Worm (Caenorhabditis elegans) whole organism, L4 larva: ENCODE data around the gene Y43F8C.11.

Source experiments
- F26F4.8 ChIP-seq: fragments of 200-800 bp; sonication (Bioruptor generic); conservative IDR thresholded peaks from 2 replicates; pipeline ENCODE4 v1.3.6; 2022; ENCODE audit warnings: missing genetic modification characterization, missing compliant biosample characterization
- F49E8.2 ChIP-seq: sonication (generic microtip); optimal IDR thresholded peaks from 2 replicates; lab custom pipeline; 2016; ENCODE audit warnings: missing compliant biosample characterization, mild to moderate bottlenecking, missing genetic modification characterization, borderline replicate concordance
- T20F7.1 ChIP-seq: fragments of 200-800 bp; sonication (Bioruptor generic); optimal IDR thresholded peaks from 2 replicates; lab custom pipeline; 2018; ENCODE audit warnings: mild to moderate bottlenecking, missing genetic modification characterization, missing compliant biosample characterization
- ZK337.2 ChIP-seq: fragments of 200-800 bp; sonication (Bioruptor generic); IDR thresholded peaks from 2 replicates; pipeline ENCODE4 v1.3.6; 2022; ENCODE audit warnings: missing genetic modification reagents, missing genetic modification characterization, missing compliant biosample characterization
- aly-2 ChIP-seq: sonication (generic microtip); optimal IDR thresholded peaks from 2 replicates; lab custom pipeline; 2018; ENCODE audit warnings: missing biosample characterization, missing genetic modification characterization
- ama-1 ChIP-seq: fragments of 150-350 bp; optimal IDR thresholded peaks from 2 replicates; lab custom pipeline; 2014; ENCODE audit warnings: inconsistent platforms, mixed read lengths
- ceh-28 ChIP-seq: fragments of 150-350 bp; optimal IDR thresholded peaks from 2 replicates; lab custom pipeline; 2014; ENCODE audit warnings: missing biosample characterization, missing genetic modification reagents, missing genetic modification characterization
- ceh-62 ChIP-seq: sonication (generic microtip); optimal IDR thresholded peaks from 2 replicates; lab custom pipeline; 2017; ENCODE audit warnings: missing biosample characterization, missing genetic modification characterization
- ceh-82 ChIP-seq: sonication (generic microtip); optimal IDR thresholded peaks from 2 replicates; lab custom pipeline; 2017; ENCODE audit warnings: missing biosample characterization, missing genetic modification characterization
- ces-1 ChIP-seq: fragments of 150-350 bp; sonication (generic microtip); optimal IDR thresholded peaks from 4 replicates; lab custom pipeline; 2014; ENCODE audit warnings: missing biosample characterization, missing genetic modification reagents, missing genetic modification characterization
- cey-2 ChIP-seq: sonication (generic microtip); optimal IDR thresholded peaks from 3 replicates; lab custom pipeline; 2017; ENCODE audit warnings: missing genetic modification characterization, mild to moderate bottlenecking, missing compliant biosample characterization, antibody characterized with exemption, borderline replicate concordance; ENCODE audit not compliant: insufficient read depth
- daf-12 ChIP-seq: fragments of 150-350 bp; optimal IDR thresholded peaks from 2 replicates; lab custom pipeline; 2014; ENCODE audit warnings: missing biosample characterization, missing genetic modification reagents, missing genetic modification characterization
- dmd-8 ChIP-seq: fragments of 200-800 bp; sonication (Bioruptor generic); IDR thresholded peaks from 2 replicates; pipeline ENCODE4 v1.3.6; 2022; ENCODE audit warnings: missing genetic modification characterization, missing compliant biosample characterization
- dmd-9 ChIP-seq: fragments of 200-800 bp; sonication (Bioruptor generic); IDR thresholded peaks from 2 replicates; pipeline ENCODE4 v1.3.6; 2022; ENCODE audit warnings: missing genetic modification reagents, missing genetic modification characterization, missing compliant biosample characterization
- dve-1 ChIP-seq: sonication (generic microtip); optimal IDR thresholded peaks from 2 replicates; lab custom pipeline; 2017; ENCODE audit warnings: antibody characterized with exemption, mild to moderate bottlenecking, missing genetic modification characterization, missing compliant biosample characterization; ENCODE audit not compliant: insufficient read depth
- fkh-10 ChIP-seq: fragments of 150-350 bp; optimal IDR thresholded peaks from 2 replicates; lab custom pipeline; 2014; ENCODE audit warnings: missing biosample characterization, missing genetic modification reagents, missing genetic modification characterization
- fos-1 ChIP-seq: fragments of 150-350 bp; optimal IDR thresholded peaks from 2 replicates; lab custom pipeline; 2014; ENCODE audit warnings: missing biosample characterization, missing genetic modification characterization
- gei-8 ChIP-seq: fragments of 200-800 bp; sonication (Bioruptor generic); optimal IDR thresholded peaks from 2 replicates; lab custom pipeline; 2018; ENCODE audit warnings: mild to moderate bottlenecking, missing genetic modification characterization, missing compliant biosample characterization
- hlh-11 ChIP-seq: fragments of 200-800 bp; sonication (Bioruptor generic); optimal IDR thresholded peaks from 2 replicates; lab custom pipeline; 2018; ENCODE audit warnings: mild to moderate bottlenecking, missing genetic modification characterization, missing compliant biosample characterization
- hlh-30 ChIP-seq: sonication (generic microtip); optimal IDR thresholded peaks from 2 replicates; lab custom pipeline; 2017; ENCODE audit warnings: antibody characterized with exemption, mild to moderate bottlenecking, missing genetic modification characterization, missing compliant biosample characterization; ENCODE audit not compliant: insufficient read depth
- hmg-1.1 ChIP-seq: fragments of 200-800 bp; sonication (Bioruptor generic); IDR thresholded peaks from 2 replicates; pipeline ENCODE4 v1.3.6; 2022; ENCODE audit warnings: missing genetic modification reagents, missing genetic modification characterization, missing compliant biosample characterization
- jun-1 ChIP-seq: fragments of 150-350 bp; optimal IDR thresholded peaks from 2 replicates; lab custom pipeline; 2014; ENCODE audit warnings: missing biosample characterization, missing genetic modification reagents, missing genetic modification characterization
- lim-7 ChIP-seq: fragments of 200-800 bp; sonication (Bioruptor generic); IDR thresholded peaks from 2 replicates; pipeline ENCODE4 v1.3.6; 2022; ENCODE audit warnings: missing genetic modification characterization, missing compliant biosample characterization
- lin-38 ChIP-seq: fragments of 200-800 bp; sonication (Bioruptor generic); IDR thresholded peaks from 2 replicates; pipeline ENCODE4 v1.3.6; 2022; ENCODE audit warnings: missing genetic modification reagents, missing genetic modification characterization, missing compliant biosample characterization
- lin-39 ChIP-seq: fragments of 150-350 bp; optimal IDR thresholded peaks from 2 replicates; lab custom pipeline; 2014; ENCODE audit warnings: missing biosample characterization, missing genetic modification reagents, missing genetic modification characterization
- lsy-2 ChIP-seq, 2 experiments: fragments of 150-350 bp in 1 of 2; sonication (generic microtip) in 1 of 2; optimal IDR thresholded peaks; 2 replicates each; lab custom pipeline; 2014 to 2017; ENCODE audit warnings: missing biosample characterization in 2 of 2, missing genetic modification characterization in 2 of 2
- madf-5 ChIP-seq, 2 experiments: fragments of 200-800 bp; sonication (Bioruptor generic); IDR thresholded peaks; 2 replicates each; pipeline ENCODE4 v1.3.6; 2022; ENCODE audit warnings: missing compliant biosample characterization in 2 of 2, missing genetic modification characterization in 2 of 2
- madf-9 ChIP-seq: fragments of 200-800 bp; sonication (Bioruptor generic); conservative IDR thresholded peaks from 2 replicates; pipeline ENCODE4 v1.3.6; 2022; ENCODE audit warnings: missing genetic modification reagents, missing genetic modification characterization, missing compliant biosample characterization
- mdl-1 ChIP-seq, 2 experiments: fragments of 150-350 bp in 1 of 2; sonication (generic microtip) in 1 of 2; optimal IDR thresholded peaks; 2 replicates each; lab custom pipeline; 2014 to 2017; ENCODE audit warnings: missing biosample characterization in 2 of 2, missing genetic modification characterization in 2 of 2
- mdt-29 ChIP-seq: fragments of 200-800 bp; sonication (Bioruptor generic); IDR thresholded peaks from 2 replicates; pipeline ENCODE4 v1.3.6; 2022; ENCODE audit warnings: missing genetic modification reagents, missing genetic modification characterization, missing compliant biosample characterization
- mep-1 ChIP-seq: fragments of 150-350 bp; sonication (generic microtip); optimal IDR thresholded peaks from 3 replicates; lab custom pipeline; 2014; ENCODE audit warnings: missing biosample characterization, missing genetic modification characterization
- mes-2 ChIP-seq: sonication (generic microtip); optimal IDR thresholded peaks from 2 replicates; lab custom pipeline; 2016; ENCODE audit warnings: missing genotype, mild to moderate bottlenecking, missing genetic modification characterization, missing compliant biosample characterization; ENCODE audit not compliant: poor library complexity, severe bottlenecking
- mxl-2 ChIP-seq: fragments of 200-800 bp; sonication (Bioruptor generic); conservative IDR thresholded peaks from 2 replicates; pipeline ENCODE4 v1.3.6; 2022; ENCODE audit warnings: missing genetic modification reagents, missing genetic modification characterization, missing compliant biosample characterization
- mxl-3 ChIP-seq: fragments of 200-800 bp; sonication (Bioruptor generic); optimal IDR thresholded peaks from 2 replicates; lab custom pipeline; 2018; ENCODE audit warnings: mild to moderate bottlenecking, missing genetic modification characterization, missing compliant biosample characterization
- nhr-237 ChIP-seq: sonication (generic microtip); optimal IDR thresholded peaks from 2 replicates; lab custom pipeline; 2017; ENCODE audit warnings: missing biosample characterization, missing genetic modification characterization
- nhr-28 ChIP-seq: fragments of 150-350 bp; optimal IDR thresholded peaks from 2 replicates; lab custom pipeline; 2014; ENCODE audit warnings: missing biosample characterization, missing genetic modification characterization
- nhr-41 ChIP-seq: fragments of 200-800 bp; sonication (Bioruptor generic); IDR thresholded peaks from 2 replicates; pipeline ENCODE4 v1.3.6; 2022; ENCODE audit warnings: missing genetic modification reagents, missing genetic modification characterization, missing compliant biosample characterization
- nhr-42 ChIP-seq: fragments of 200-800 bp; sonication (Bioruptor generic); IDR thresholded peaks from 2 replicates; pipeline ENCODE4 v1.3.6; 2022; ENCODE audit warnings: missing genetic modification characterization, missing compliant biosample characterization
- nhr-48 ChIP-seq: sonication (generic microtip); optimal IDR thresholded peaks from 2 replicates; lab custom pipeline; 2016; ENCODE audit warnings: mild to moderate bottlenecking, missing genetic modification characterization, missing compliant biosample characterization
- php-3 ChIP-seq: fragments of 200-800 bp; sonication (Bioruptor generic); IDR thresholded peaks from 2 replicates; pipeline ENCODE4 v1.3.6; 2022; ENCODE audit warnings: missing genetic modification reagents, missing genetic modification characterization, missing compliant biosample characterization
- pqm-1 ChIP-seq: sonication (generic microtip); optimal IDR thresholded peaks from 2 replicates; lab custom pipeline; 2017; ENCODE audit warnings: missing biosample characterization, missing genetic modification characterization
- saeg-2 ChIP-seq: fragments of 200-800 bp; sonication (Bioruptor generic); IDR thresholded peaks from 2 replicates; pipeline ENCODE4 v1.3.6; 2022; ENCODE audit warnings: missing genetic modification reagents, missing genetic modification characterization, missing compliant biosample characterization
- skn-1 ChIP-seq: fragments of 150-350 bp; optimal IDR thresholded peaks from 2 replicates; lab custom pipeline; 2014; ENCODE audit warnings: missing biosample characterization, missing genetic modification characterization
- snpc-1.2 ChIP-seq: fragments of 200-800 bp; sonication (Bioruptor generic); IDR thresholded peaks from 2 replicates; pipeline ENCODE4 v1.3.6; 2022; ENCODE audit warnings: missing genetic modification reagents, missing genetic modification characterization, missing compliant biosample characterization
- snpc-4 ChIP-seq: fragments of 150-350 bp; optimal IDR thresholded peaks from 2 replicates; lab custom pipeline; 2014; ENCODE audit warnings: missing biosample characterization, missing genetic modification characterization
- tag-97 ChIP-seq: fragments of 200-800 bp; sonication (Bioruptor generic); IDR thresholded peaks from 2 replicates; pipeline ENCODE4 v1.3.6; 2022; ENCODE audit warnings: missing genetic modification characterization, missing compliant biosample characterization
- tra-1 ChIP-seq: fragments of 200-800 bp; sonication (Bioruptor generic); IDR thresholded peaks from 2 replicates; pipeline ENCODE4 v1.3.6; 2022; ENCODE audit warnings: missing genetic modification reagents, missing genetic modification characterization, missing compliant biosample characterization
- unc-39 ChIP-seq: sonication (generic microtip); optimal IDR thresholded peaks from 2 replicates; lab custom pipeline; 2017; ENCODE audit warnings: missing biosample characterization, missing genetic modification characterization
- unc-62 ChIP-seq, 3 experiments: fragments of 150-350 bp in 1 of 3; sonication (generic microtip); optimal IDR thresholded peaks in 2 of 3; peaks in 1 of 3; 1 replicate in 1 of 3; 2 replicates in 2 of 3; lab custom pipeline; 2014 to 2017; ENCODE audit warnings: missing biosample characterization in 3 of 3, missing genetic modification characterization in 3 of 3, missing genetic modification reagents in 3 of 3, missing genotype in 1 of 3
- zag-1 ChIP-seq: fragments of 150-350 bp; optimal IDR thresholded peaks from 2 replicates; lab custom pipeline; 2014; ENCODE audit warnings: missing biosample characterization, missing genetic modification characterization

Y43F8C.11 gene

ce11 chrV:19666308-19666707 lies 3.8 kb upstream of the Y43F8C.11 start (continued):
- TF ChIP-seq nhr-41 (GFP tag; lab: Robert Waterston, UW) = no peak
- TF ChIP-seq snpc-4 (tag; lab: Kevin White, UChicago) = no peak
- TF ChIP-seq nhr-42 = no peak
- TF ChIP-seq mes-2 (tag; lab: Kevin White, UChicago) = no peak
- TF ChIP-seq nhr-237 (tag; lab: Kevin White, UChicago) = no peak
- no peak for TF ChIP-seq pqm-1
- TF ChIP-seq hlh-11 (tag; lab: Kevin White, UChicago) = peak; percentile 38
- TF ChIP-seq snpc-1.2 (GFP tag; lab: Robert Waterston, UW) = no peak
- TF ChIP-seq tra-1 (GFP tag; lab: Robert Waterston, UW) = peak; percentile 63; the same call in 1 of the 2 replicates
- TF ChIP-seq saeg-2 (GFP tag; lab: Robert Waterston, UW) = no peak
- TF ChIP-seq unc-39 = no peak
- no peak for TF ChIP-seq F49E8.2
- no peak for TF ChIP-seq lsy-2 (tag; optimal IDR thresholded peaks at IDR 0.05; lab: Kevin White, UChicago)
- no peak for TF ChIP-seq mep-1
- no peak for TF ChIP-seq ZK337.2 (GFP tag; lab: Robert Waterston, UW)
- no peak for TF ChIP-seq lim-7 (GFP tag; lab: Robert Waterston, UW)
- TF ChIP-seq ceh-62 (tag; lab: Kevin White, UChicago) = no peak
- TF ChIP-seq jun-1 = no peak
- TF ChIP-seq ceh-28 (tag; lab: Kevin White, UChicago) = no peak
- no peak for TF ChIP-seq F26F4.8 (GFP tag; lab: Robert Waterston, UW)
- no peak for TF ChIP-seq cey-2
- no peak for TF ChIP-seq php-3 (GFP tag; lab: Robert Waterston, UW)
- TF ChIP-seq ama-1 (lab: Kevin White, UChicago) = no peak
- no peak for TF ChIP-seq madf-5 (GFP tag; IDR thresholded peaks at IDR 0.05; lab: Robert Waterston, UW)
- TF ChIP-seq madf-9 = no peak
- TF ChIP-seq gei-8 (GFP tag; lab: Kevin White, UChicago) = no peak
- no peak for TF ChIP-seq fos-1 (tag; lab: Kevin White, UChicago)
- TF ChIP-seq hlh-30 (tag; lab: Kevin White, UChicago) = peak; percentile 80
- no peak for TF ChIP-seq T20F7.1 (GFP tag; lab: Kevin White, UChicago)
- no peak for TF ChIP-seq mdt-29 (GFP tag; lab: Robert Waterston, UW)
- TF ChIP-seq aly-2 (tag; lab: Kevin White, UChicago) = no peak
- TF ChIP-seq lin-38 (GFP tag; lab: Robert Waterston, UW) = no peak
- TF ChIP-seq tag-97 = no peak

ce11 chrV:19667716-19668115 lies 2.3 kb upstream of the Y43F8C.11 start:
- TF ChIP-seq dmd-9 (no peak), ceh-62 (tag; lab: Kevin White, UChicago) (no peak), daf-12 (tag; lab: Kevin White, UChicago) (no peak), hmg-1.1 (GFP tag; lab: Robert Waterston, UW) (no peak), lin-39 (tag; lab: Kevin White, UChicago) (no peak), nhr-28 (tag; lab: Kevin White, UChicago) (no peak), zag-1 (tag; lab: Kevin White, UChicago) (no peak), mxl-2 (no peak), mdl-1 (tag; optimal IDR thresholded peaks at IDR 0.05; lab: Kevin White, UChicago) (no peak), lsy-2 (tag; optimal IDR thresholded peaks at IDR 0.05; lab: Kevin White, UChicago) (no peak), skn-1 (no peak), nhr-48 (tag; lab: Kevin White, UChicago) (no peak), fkh-10 (no peak), mxl-3 (no peak), ces-1 (GFP tag; lab: Kevin White, UChicago) (no peak), unc-62 (GFP tag; optimal IDR thresholded peaks at IDR 0.05 in 1 of 2; lab: Kevin White, UChicago) (no peak), unc-62 (tag; optimal IDR thresholded peaks at IDR 0.05; lab: Kevin White, UChicago) (no peak), dmd-8 (no peak), dve-1 (tag; lab: Kevin White, UChicago) (no peak), ceh-82 (tag; lab: Kevin White, UChicago) (no peak), nhr-237 (tag; lab: Kevin White, UChicago) (no peak)
- TF ChIP-seq, all 104 proteins: peak for 0
